Worm (Caenorhabditis elegans): ENCODE results near the gene srg-57.

DNA sequence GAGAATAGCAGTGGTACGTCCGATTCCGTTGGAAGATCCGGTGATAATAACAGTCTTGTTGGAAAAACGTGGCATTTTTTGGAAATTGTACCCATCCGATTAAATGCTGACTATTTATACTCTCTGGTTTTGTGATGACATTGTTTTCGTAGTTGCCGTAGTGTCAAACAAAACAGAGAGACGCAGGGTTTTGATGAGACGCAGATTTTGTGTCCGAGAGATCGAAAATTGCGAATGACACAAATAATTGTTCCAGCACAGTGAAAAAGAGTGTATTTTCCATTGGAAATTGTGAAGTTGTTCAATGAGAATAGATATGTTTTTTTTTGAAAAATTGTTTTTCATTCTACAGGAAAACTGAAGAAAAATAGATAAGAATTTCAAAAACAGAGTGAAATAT lies 28.8 kb upstream of the srg-57 start, which contains the start of gene R05D8.7:
- TF ChIP-seq mdl-1 (tag; optimal IDR thresholded peaks at IDR 0.05) = no peak
- TF ChIP-seq nhr-76 (tag; optimal IDR thresholded peaks at IDR 0.05) = no peak
